Fruit fly (Drosophila melanogaster): Measurements from ENCODE around the gene CG11656.

Gene CG11656

dm6 chr3R:13039037-13039583 is 29.4 kb downstream of the CG11656 start:
- TF ChIP-seq CG10979 (tag; optimal IDR thresholded peaks at IDR 0.05): no peak
- TF ChIP-seq Stat92E (GFP tag; optimal IDR thresholded peaks at IDR 0.05): no peak
- TF ChIP-seq dati (GFP tag; IDR thresholded peaks at IDR 0.05): no peak
- TF ChIP-seq CG4820 (GFP tag; optimal IDR thresholded peaks at IDR 0.05): no peak
- 0 out of 3 replicates have a peak, but pooled peaks have one; percentile 10 for TF ChIP-seq Optix (GFP tag; IDR thresholded peaks at IDR 0.05)
- no peak for TF ChIP-seq sna (GFP tag; IDR thresholded peaks at IDR 0.05; ENCODE audit: partially characterized antibody)
- peak; percentile 65 for TF ChIP-seq Med (GFP tag)
- 0 out of 2 replicates have a peak, but pooled peaks have one; percentile 11 for TF ChIP-seq CG10366 (GFP tag; IDR thresholded peaks at IDR 0.05)
- TF ChIP-seq lmd (GFP tag; IDR thresholded peaks at IDR 0.05): peak; percentile 36; the same call in 1 of the 2 replicates
- TF ChIP-seq CG5953 (GFP tag; IDR thresholded peaks at IDR 0.05): 0 out of 2 replicates have a peak, but pooled peaks have one; percentile 5
- peak; percentile 53; the same call in 3 of the 4 replicates for TF ChIP-seq Gug (GFP tag; IDR thresholded peaks at IDR 0.05)
- TF ChIP-seq ase (GFP tag; IDR thresholded peaks at IDR 0.05): no peak
- no peak for TF ChIP-seq Ada2b (GFP tag; IDR thresholded peaks at IDR 0.05)
- peak; percentile 61 for TF ChIP-seq sens (GFP tag)
- TF ChIP-seq Kr (GFP tag; optimal IDR thresholded peaks at IDR 0.05): no peak
- no peak for TF ChIP-seq CG1832 (GFP tag; optimal IDR thresholded peaks at IDR 0.05)
- no peak for TF ChIP-seq hb (GFP tag; IDR thresholded peaks at IDR 0.05; ENCODE audit: partially characterized antibody)
- TF ChIP-seq Rfx (GFP tag; IDR thresholded peaks at IDR 0.05): peak; percentile 54; the same call in 1 of the 2 replicates
- peak; percentile 55 for TF ChIP-seq grau (tag; optimal IDR thresholded peaks at IDR 0.05)
- no peak for TF ChIP-seq CG13624 (GFP tag; optimal IDR thresholded peaks at IDR 0.05)
- no peak for TF ChIP-seq CG10462 (GFP tag; optimal IDR thresholded peaks at IDR 0.05)
- TF ChIP-seq disco-r (GFP tag; optimal IDR thresholded peaks at IDR 0.05): no peak
- peak; percentile 63; the same call in 2 of the 3 replicates for TF ChIP-seq row (GFP tag; IDR thresholded peaks at IDR 0.05)
- TF ChIP-seq CG9932 (GFP tag; IDR thresholded peaks at IDR 0.05): peak; percentile 47
- no peak for TF ChIP-seq CG2202 (tag; optimal IDR thresholded peaks at IDR 0.05)
- peak; percentile 40; the same call in 1 of the 3 replicates for TF ChIP-seq Aef1 (GFP tag; IDR thresholded peaks at IDR 0.05)
- TF ChIP-seq Lim3 (GFP tag; IDR thresholded peaks at IDR 0.05): no peak
- 0 out of 2 replicates have a peak, but pooled peaks have one; percentile 22 for TF ChIP-seq CG14441 (GFP tag; IDR thresholded peaks at IDR 0.05)
- TF ChIP-seq Tbp (GFP tag; optimal IDR thresholded peaks at IDR 0.05): no peak
- TF ChIP-seq al (GFP tag; IDR thresholded peaks at IDR 0.05): 0 out of 2 replicates have a peak, but pooled peaks have one; percentile 12
- TF ChIP-seq slbo (GFP tag; IDR thresholded peaks at IDR 0.05): peak; percentile 64
- 0 out of 2 replicates have a peak, but pooled peaks have one; percentile 14 for TF ChIP-seq CG6689 (GFP tag; IDR thresholded peaks at IDR 0.05)
- TF ChIP-seq slp2 (GFP tag; optimal IDR thresholded peaks at IDR 0.05): no peak
- TF ChIP-seq vvl (GFP tag; IDR thresholded peaks at IDR 0.05): peak; percentile 57; the same call in 1 of the 2 replicates
- no peak for TF ChIP-seq CG34376 (GFP tag; optimal IDR thresholded peaks at IDR 0.05)
- peak; percentile 29; the same call in 1 of the 3 replicates for TF ChIP-seq CG11456 (GFP tag; IDR thresholded peaks at IDR 0.05)
- TF ChIP-seq Ptx1 (GFP tag; IDR thresholded peaks at IDR 0.05): peak; percentile 37; the same call in 1 of the 2 replicates
- TF ChIP-seq zfh2 (GFP tag; optimal IDR thresholded peaks at IDR 0.05): peak; percentile 10

- TF ChIP-seq z (GFP tag; IDR thresholded peaks at IDR 0.05) (no peak), CG15073 (GFP tag; optimal IDR thresholded peaks at IDR 0.05) (peak; percentile 14), CG11085 (GFP tag; IDR thresholded peaks at IDR 0.05) (no peak), HLH3B (GFP tag; IDR thresholded peaks at IDR 0.05) (no peak), HmgZ (tag; optimal IDR thresholded peaks at IDR 0.05) (no peak), eyg (GFP tag; optimal IDR thresholded peaks at IDR 0.05) (no peak)
These were observed 32.1 kb downstream of the CG11656 start, which contains the start of gene CG11670 for dm6 chr3R:13041750-13042149. TSS of gene CG11670 (plus strand) at chr3R:13042050.

Data from whole organism, embryonic.